Fruit fly (Drosophila melanogaster): ENCODE measurements around the gene osp.

DNA sequence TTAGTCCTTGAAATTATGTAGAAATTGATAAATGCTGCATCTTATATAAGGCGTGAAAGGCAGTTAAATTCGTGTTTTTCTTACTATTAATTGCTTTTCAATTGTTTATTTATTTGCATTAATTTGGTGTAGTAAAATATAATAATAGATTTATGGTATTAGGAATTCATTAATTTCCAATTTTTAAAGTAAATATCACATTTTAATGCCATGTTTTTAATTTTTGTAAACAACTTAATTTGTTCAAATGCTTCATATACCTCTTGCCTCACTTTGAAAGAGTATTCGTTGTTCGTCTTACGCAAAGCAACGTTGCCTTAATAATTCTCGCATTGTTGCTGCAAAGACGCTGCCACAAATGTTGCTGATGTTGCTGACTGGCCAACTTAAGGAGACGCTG is 119.8 kb downstream of the osp start:
- no peak for TF ChIP-seq psq (optimal IDR thresholded peaks at IDR 0.05)
- no peak for TF ChIP-seq usp (GFP tag; optimal IDR thresholded peaks at IDR 0.05)
- no peak for TF ChIP-seq EcR (GFP tag; optimal IDR thresholded peaks at IDR 0.05)

Measured in whole organism.